Fruit fly (Drosophila melanogaster): ENCODE data around the gene pdm2.

- TF ChIP-seq CG8478 (optimal IDR thresholded peaks at IDR 0.05) (no peak), Dll (optimal IDR thresholded peaks at IDR 0.05) (no peak)
These were observed 17.4 kb downstream of the pdm2 start for dm6 chr2L:12674365-12674764.
